Worm (Caenorhabditis elegans) whole organism, young adult: ENCODE data around the gene Y69A2AR.31.

ENCODE experiments used
- B0035.1 ChIP-seq: sonication (generic microtip); optimal IDR thresholded peaks from 2 replicates; lab custom pipeline; 2016; ENCODE audit warnings: missing genetic modification characterization, mild to moderate bottlenecking, missing compliant biosample characterization, missing genotype, missing genetic modification reagents
- B0336.3 ChIP-seq: fragments of 200-800 bp; sonication (Bioruptor generic); IDR thresholded peaks from 2 replicates; pipeline ENCODE4 v1.3.6; 2022; ENCODE audit warnings: missing genetic modification characterization, missing compliant biosample characterization
- F10E7.11 ChIP-seq: sonication (generic microtip); optimal IDR thresholded peaks from 2 replicates; lab custom pipeline; 2017; ENCODE audit warnings: mild to moderate bottlenecking, missing genetic modification characterization, moderate library complexity, missing compliant biosample characterization
- F33H1.4 ChIP-seq: fragments of 200-800 bp; sonication (Bioruptor generic); IDR thresholded peaks from 2 replicates; pipeline ENCODE4 v1.3.6; 2022; ENCODE audit warnings: missing genetic modification reagents, missing genetic modification characterization, missing compliant biosample characterization
- F37B4.10 ChIP-seq: fragments of 200-800 bp; sonication (Bioruptor generic); IDR thresholded peaks from 2 replicates; pipeline ENCODE4 v1.3.6; 2022; ENCODE audit warnings: missing genetic modification characterization, missing compliant biosample characterization
- F57C9.4 ChIP-seq: sonication (generic microtip); optimal IDR thresholded peaks from 2 replicates; lab custom pipeline; 2017; ENCODE audit warnings: mild to moderate bottlenecking, missing genetic modification characterization, missing compliant biosample characterization
- Y53F4B.3 ChIP-seq: fragments of 200-800 bp; sonication (Bioruptor generic); IDR thresholded peaks from 2 replicates; pipeline ENCODE4 v1.3.6; 2022; ENCODE audit warnings: missing genetic modification reagents, missing genetic modification characterization, missing compliant biosample characterization
- Y79H2A.3 ChIP-seq: fragments of 200-800 bp; sonication (Bioruptor generic); conservative IDR thresholded peaks from 2 replicates; pipeline ENCODE4 v1.3.6; 2022; ENCODE audit warnings: missing genetic modification reagents, missing genetic modification characterization, missing compliant biosample characterization
- ama-1 ChIP-seq, 3 experiments: fragments of 150-350 bp in 1 of 3; sonication (generic microtip) in 2 of 3; optimal IDR thresholded peaks; 2 replicates each; lab custom pipeline; 2014 to 2018; ENCODE audit warnings: missing biosample characterization in 2 of 3, missing genetic modification characterization in 2 of 3, missing genetic modification reagents in 2 of 3
- aptf-3 ChIP-seq: fragments of 200-800 bp; sonication (Bioruptor generic); IDR thresholded peaks from 2 replicates; pipeline ENCODE4 v1.3.6; 2022; ENCODE audit warnings: missing genetic modification characterization, missing compliant biosample characterization
- athp-1 ChIP-seq: sonication (generic microtip); optimal IDR thresholded peaks from 2 replicates; lab custom pipeline; 2017; ENCODE audit warnings: mild to moderate bottlenecking, missing genetic modification characterization, missing compliant biosample characterization
- attf-3 ChIP-seq: fragments of 200-800 bp; sonication (Bioruptor generic); conservative IDR thresholded peaks from 2 replicates; pipeline ENCODE4 v1.3.6; 2022; ENCODE audit warnings: missing genetic modification reagents, missing genetic modification characterization, missing compliant biosample characterization
- attf-5 ChIP-seq: fragments of 200-800 bp; sonication (Bioruptor generic); optimal IDR thresholded peaks from 2 replicates; lab custom pipeline; 2018; ENCODE audit warnings: mild to moderate bottlenecking, missing genetic modification characterization, missing compliant biosample characterization
- bed-1 ChIP-seq: fragments of 200-800 bp; sonication (Bioruptor generic); IDR thresholded peaks from 2 replicates; pipeline ENCODE4 v1.3.6; 2022; ENCODE audit warnings: missing genetic modification reagents, missing genetic modification characterization, missing compliant biosample characterization
- ccch-3 ChIP-seq: fragments of 200-800 bp; sonication (Bioruptor generic); optimal IDR thresholded peaks from 2 replicates; lab custom pipeline; 2018; ENCODE audit warnings: mild to moderate bottlenecking, missing genetic modification characterization, missing compliant biosample characterization
- cebp-2 ChIP-seq: fragments of 200-800 bp; sonication (Bioruptor generic); IDR thresholded peaks from 2 replicates; pipeline ENCODE4 v1.3.6; 2022; ENCODE audit warnings: missing genetic modification characterization, missing compliant biosample characterization
- ceh-58 ChIP-seq: fragments of 200-800 bp; sonication (Bioruptor generic); IDR thresholded peaks from 2 replicates; pipeline ENCODE4 v1.3.6; 2022; ENCODE audit warnings: missing genetic modification characterization, missing compliant biosample characterization
- ceh-79 ChIP-seq: sonication (generic microtip); optimal IDR thresholded peaks from 2 replicates; lab custom pipeline; 2017; ENCODE audit warnings: mild to moderate bottlenecking, missing genetic modification characterization, missing compliant biosample characterization
- chd-7 ChIP-seq: sonication (generic microtip); optimal IDR thresholded peaks from 2 replicates; lab custom pipeline; 2016; ENCODE audit warnings: mild to moderate bottlenecking, missing genetic modification characterization, moderate library complexity, missing compliant biosample characterization
- dox-1 ChIP-seq: fragments of 200-800 bp; sonication (Bioruptor generic); IDR thresholded peaks from 2 replicates; pipeline ENCODE4 v1.3.6; 2022; ENCODE audit warnings: missing genetic modification reagents, missing genetic modification characterization, missing compliant biosample characterization
- fkh-3 ChIP-seq: sonication (generic microtip); optimal IDR thresholded peaks from 2 replicates; lab custom pipeline; 2016; ENCODE audit warnings: mild to moderate bottlenecking, missing genetic modification characterization, missing compliant biosample characterization
- him-1 ChIP-seq: sonication (generic microtip); optimal IDR thresholded peaks from 2 replicates; lab custom pipeline; 2016; ENCODE audit warnings: missing genotype, missing genetic modification reagents, missing genetic modification characterization, missing compliant biosample characterization
- let-526 ChIP-seq: fragments of 200-800 bp; sonication (Bioruptor generic); IDR thresholded peaks from 2 replicates; pipeline ENCODE4 v1.3.6; 2022; ENCODE audit warnings: missing genetic modification reagents, missing genetic modification characterization, missing compliant biosample characterization
- lin-54 ChIP-seq: fragments of 200-800 bp; sonication (Bioruptor generic); optimal IDR thresholded peaks from 2 replicates; lab custom pipeline; 2018; ENCODE audit warnings: mild to moderate bottlenecking, missing genetic modification characterization, missing compliant biosample characterization
- lsl-1 ChIP-seq: fragments of 200-800 bp; sonication (Bioruptor generic); optimal IDR thresholded peaks from 2 replicates; lab custom pipeline; 2018; ENCODE audit warnings: mild to moderate bottlenecking, missing genetic modification characterization, moderate library complexity, missing compliant biosample characterization
- lsy-27 ChIP-seq: sonication (generic microtip); optimal IDR thresholded peaks from 2 replicates; lab custom pipeline; 2017; ENCODE audit warnings: missing genetic modification characterization, mild to moderate bottlenecking, missing compliant biosample characterization, antibody characterized with exemption, missing genotype, borderline replicate concordance; ENCODE audit not compliant: insufficient read depth
- madf-6 ChIP-seq: fragments of 200-800 bp; sonication (Bioruptor generic); IDR thresholded peaks from 2 replicates; pipeline ENCODE4 v1.3.6; 2022; ENCODE audit warnings: missing genetic modification reagents, missing genetic modification characterization, missing compliant biosample characterization
- madf-8 ChIP-seq: fragments of 200-800 bp; sonication (Bioruptor generic); conservative IDR thresholded peaks from 2 replicates; pipeline ENCODE4 v1.3.6; 2022; ENCODE audit warnings: missing genetic modification reagents, missing genetic modification characterization, missing compliant biosample characterization
- mxl-1 ChIP-seq: sonication (generic microtip); optimal IDR thresholded peaks from 2 replicates; lab custom pipeline; 2016; ENCODE audit warnings: missing genetic modification characterization, missing compliant biosample characterization
- nhr-179 ChIP-seq: sonication (generic microtip); optimal IDR thresholded peaks from 2 replicates; lab custom pipeline; 2016; ENCODE audit warnings: mild to moderate bottlenecking, missing genetic modification characterization, missing compliant biosample characterization
- rec-8 ChIP-seq, 2 experiments: sonication (generic microtip); optimal IDR thresholded peaks; 2 replicates each; lab custom pipeline; 2016; ENCODE audit warnings: mild to moderate bottlenecking in 2 of 2, missing genetic modification characterization in 2 of 2, missing genetic modification reagents in 2 of 2, missing genotype in 2 of 2, missing biosample characterization in 1 of 2, missing compliant biosample characterization in 1 of 2, moderate library complexity in 1 of 2
- repo-1 ChIP-seq: sonication (generic microtip); optimal IDR thresholded peaks from 2 replicates; lab custom pipeline; 2017; ENCODE audit warnings: mild to moderate bottlenecking, missing genetic modification characterization, missing compliant biosample characterization
- sdz-38 ChIP-seq: sonication (generic microtip); optimal IDR thresholded peaks from 2 replicates; lab custom pipeline; 2016; ENCODE audit warnings: missing genotype, missing genetic modification characterization, missing compliant biosample characterization
- sea-2 ChIP-seq: fragments of 200-800 bp; sonication (Bioruptor generic); IDR thresholded peaks from 2 replicates; pipeline ENCODE4 v1.3.6; 2022; ENCODE audit warnings: missing genetic modification characterization, missing compliant biosample characterization
- snpc-1.3 ChIP-seq: sonication (generic microtip); optimal IDR thresholded peaks from 2 replicates; lab custom pipeline; 2017; ENCODE audit warnings: missing genetic modification characterization, mild to moderate bottlenecking, missing compliant biosample characterization, antibody characterized with exemption, moderate library complexity, missing genotype, missing genetic modification reagents; ENCODE audit not compliant: insufficient read depth
- snpc-4 ChIP-seq, 5 experiments: fragments of 150-350 bp in 1 of 5; sonication (generic microtip) in 4 of 5; optimal IDR thresholded peaks; 2 replicates each; lab custom pipeline; 2014 to 2018; ENCODE audit warnings: missing genetic modification characterization in 5 of 5, missing biosample characterization in 3 of 5, antibody characterized with exemption in 2 of 5, mild to moderate bottlenecking in 2 of 5, missing compliant biosample characterization in 2 of 5, missing genotype in 2 of 5, moderate library complexity in 2 of 5, missing genetic modification reagents in 1 of 5
- tlf-1 ChIP-seq: fragments of 200-800 bp; sonication (Bioruptor generic); optimal IDR thresholded peaks from 2 replicates; lab custom pipeline; 2018; ENCODE audit warnings: mild to moderate bottlenecking, missing genetic modification characterization, missing compliant biosample characterization
- unc-130 ChIP-seq: sonication (generic microtip); optimal IDR thresholded peaks from 2 replicates; lab custom pipeline; 2016; ENCODE audit warnings: missing genetic modification reagents, missing genetic modification characterization, missing compliant biosample characterization
- ztf-18 ChIP-seq: sonication (generic microtip); optimal IDR thresholded peaks from 2 replicates; lab custom pipeline; 2016; ENCODE audit warnings: missing genotype, mild to moderate bottlenecking, missing genetic modification characterization, missing compliant biosample characterization
- ztf-26 ChIP-seq: sonication (generic microtip); optimal IDR thresholded peaks from 2 replicates; lab custom pipeline; 2017; ENCODE audit warnings: missing genetic modification characterization, missing compliant biosample characterization
- ztf-3 ChIP-seq: fragments of 200-800 bp; sonication (Bioruptor generic); optimal IDR thresholded peaks from 2 replicates; lab custom pipeline; 2018; ENCODE audit warnings: mild to moderate bottlenecking, missing genetic modification characterization, missing compliant biosample characterization

Gene Y69A2AR.31

DNA sequence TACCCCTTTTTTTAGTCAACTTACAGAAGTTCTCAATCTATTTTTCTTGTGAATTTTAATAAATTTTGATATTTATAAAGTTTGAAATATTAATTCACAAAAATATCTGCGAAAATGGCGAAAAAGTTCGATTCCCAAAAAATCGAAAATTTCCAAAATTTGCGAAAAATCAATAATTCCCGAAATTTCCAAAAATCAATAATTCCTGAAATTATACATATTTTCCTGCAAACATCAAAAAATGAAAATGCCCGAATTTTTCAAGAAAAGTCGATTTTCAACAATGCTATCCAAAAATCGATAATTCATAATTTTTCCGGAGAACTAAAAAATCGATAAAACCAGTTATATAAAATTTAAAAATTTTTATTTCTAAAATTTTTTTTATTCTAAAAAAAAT is 13.8 kb downstream of the Y69A2AR.31 start:
- TF ChIP-seq unc-130 (no peak), lsy-27 (no peak), him-1 (tag; lab: Kevin White, UChicago) (peak; percentile 17)

DNA sequence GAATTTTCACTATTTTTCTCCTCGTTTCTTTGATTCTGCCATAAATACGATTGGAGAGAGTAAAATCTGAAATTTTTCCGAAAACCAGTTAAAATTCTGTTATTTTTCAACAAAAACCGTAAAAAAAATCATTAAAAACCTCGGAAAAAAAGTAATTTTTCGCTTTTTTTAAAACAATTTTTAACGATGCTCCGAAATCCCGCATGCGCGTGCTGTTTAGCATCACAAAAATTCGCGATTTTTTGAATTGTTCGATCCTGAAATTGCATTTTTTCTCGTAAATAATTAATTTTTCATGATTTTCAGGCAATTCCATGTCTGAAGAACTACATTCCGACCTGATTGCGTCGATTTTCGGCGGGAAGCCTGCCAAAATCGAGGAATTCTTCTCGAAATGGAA is 21.1 kb downstream of the Y69A2AR.31 start, which contains the start of gene ric-8:
TSS of gene ric-8 (plus strand) at position 301 of the 400 bp plus-strand sequence.
- no peak for TF ChIP-seq repo-1 (tag; lab: Kevin White, UChicago)
- no peak for TF ChIP-seq F10E7.11 (tag; lab: Kevin White, UChicago)
- TF ChIP-seq nhr-179 (tag; lab: Kevin White, UChicago): no peak
- TF ChIP-seq attf-3 (GFP tag; lab: Robert Waterston, UW): 0 out of 2 replicates have a peak, but pooled peaks have one; percentile 23

DNA sequence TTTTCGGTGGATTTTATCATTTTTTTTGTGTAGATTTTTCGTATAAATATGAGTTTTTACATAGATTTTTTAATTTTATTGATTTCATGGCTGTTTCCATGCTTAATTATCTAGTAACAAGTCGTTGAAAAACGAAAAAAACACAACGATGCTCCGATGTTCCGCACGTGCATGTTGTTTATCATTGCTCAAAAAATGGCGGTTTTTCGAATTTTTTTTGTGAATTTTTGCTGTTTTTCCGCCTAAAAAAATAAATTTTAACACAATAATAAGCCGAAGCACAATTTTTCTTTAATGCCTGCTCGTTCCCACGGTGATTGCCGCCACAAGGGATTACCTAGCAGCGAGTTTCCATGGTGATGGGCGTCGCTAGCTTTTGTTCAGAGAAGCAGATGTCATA is 21.7 kb downstream of the Y69A2AR.31 start:
- TF ChIP-seq attf-3 (GFP tag; lab: Robert Waterston, UW) (peak; percentile 77), ztf-3 (no peak), madf-6 (GFP tag; lab: Robert Waterston, UW) (peak; percentile 43; the same call in 1 of the 2 replicates), snpc-1.3 (tag; lab: Kevin White, UChicago) (no peak), ceh-58 (GFP tag; lab: Robert Waterston, UW) (no peak), athp-1 (tag; lab: Kevin White, UChicago) (no peak), lin-54 (GFP tag; lab: Kevin White, UChicago) (peak; percentile 41), sea-2 (GFP tag; lab: Robert Waterston, UW) (no peak), ztf-18 (tag; lab: Kevin White, UChicago) (no peak)

DNA sequence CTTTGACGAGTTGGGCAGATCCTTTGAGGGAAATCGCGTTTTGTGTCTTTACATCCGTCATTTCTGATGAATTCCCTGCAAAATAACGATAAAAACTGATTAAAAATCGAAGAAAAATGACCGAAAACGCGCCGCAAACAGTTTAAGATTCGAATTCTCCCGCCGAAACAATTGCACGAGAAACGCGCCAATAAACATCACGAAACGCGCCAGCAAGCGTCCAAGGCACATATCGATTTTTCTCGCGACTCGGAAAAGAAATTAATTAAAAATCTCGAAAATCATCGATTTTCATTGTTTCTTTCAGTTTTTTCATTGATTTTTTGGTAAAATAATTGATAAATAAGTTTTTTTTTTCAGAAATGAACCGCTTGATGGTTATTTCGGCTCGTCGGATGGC is 22.9 kb downstream of the Y69A2AR.31 start, which contains the start of the genes mdf-2 and nduv-3:
TSS of gene mdf-2 (minus strand) at position 176 of the 400 bp plus-strand sequence.
TSS of gene nduv-3 (plus strand) at position 361 of the 400 bp plus-strand sequence.
- TF ChIP-seq aptf-3 (GFP tag; lab: Robert Waterston, UW) (no peak), B0336.3 (GFP tag; lab: Robert Waterston, UW) (peak; percentile 66), fkh-3 (tag; lab: Kevin White, UChicago) (no peak), lsl-1 (GFP tag; lab: Kevin White, UChicago) (peak; percentile 58), lsy-27 (no peak), B0035.1 (tag; lab: Kevin White, UChicago) (no peak), bed-1 (GFP tag; lab: Robert Waterston, UW) (no peak), ceh-79 (no peak), F57C9.4 (tag; lab: Kevin White, UChicago) (no peak), attf-5 (GFP tag; lab: Kevin White, UChicago) (peak; percentile 83), madf-8 (GFP tag; lab: Robert Waterston, UW) (peak; percentile 69), snpc-1.3 (tag; lab: Kevin White, UChicago) (no peak), let-526 (GFP tag; lab: Robert Waterston, UW) (no peak), ama-1 (optimal IDR thresholded peaks at IDR 0.05; lab: Kevin White, UChicago) (no peak), ama-1 (GFP tag; optimal IDR thresholded peaks at IDR 0.05; lab: Kevin White, UChicago) (no peak), Y53F4B.3 (no peak), tlf-1 (peak; percentile 43), Y79H2A.3 (GFP tag; lab: Robert Waterston, UW) (no peak), chd-7 (tag; lab: Kevin White, UChicago) (no peak), F33H1.4 (GFP tag; lab: Robert Waterston, UW) (peak; percentile 70), mxl-1 (no peak), cebp-2 (no peak), lin-54 (GFP tag; lab: Kevin White, UChicago) (peak; percentile 84), dox-1 (GFP tag; lab: Robert Waterston, UW) (peak; percentile 74), ccch-3 (GFP tag; lab: Kevin White, UChicago) (no peak), sdz-38 (tag; lab: Kevin White, UChicago) (no peak), madf-6 (GFP tag; lab: Robert Waterston, UW) (peak; percentile 88), snpc-4 (GFP tag; optimal IDR thresholded peaks at IDR 0.05; lab: Kevin White, UChicago) (no peak), snpc-4 (tag; optimal IDR thresholded peaks at IDR 0.05; lab: Kevin White, UChicago) (peak in 3 of 4 experiments; percentile 33 to 44 (median 36)), athp-1 (tag; lab: Kevin White, UChicago) (peak; percentile 51), sea-2 (GFP tag; lab: Robert Waterston, UW) (no peak), him-1 (tag; lab: Kevin White, UChicago) (no peak), ztf-26 (tag; lab: Kevin White, UChicago) (peak; percentile 26), F37B4.10 (no peak), rec-8 (tag; optimal IDR thresholded peaks at IDR 0.05; lab: Kevin White, UChicago) (no peak)
